Worm (Caenorhabditis elegans): ENCODE measurements around the gene C05D12.2.

C05D12.2 gene

ce11 chrII:11424579-11425316 is 6.6 kb downstream of the C05D12.2 start, which contains the start of gene C05D12.3:
C05D12.3 (plus strand) TSS chrII:11425266.
- no peak for TF ChIP-seq ceh-43 (GFP tag; optimal IDR thresholded peaks at IDR 0.05)
- TF ChIP-seq ceh-39 (tag; optimal IDR thresholded peaks at IDR 0.05): no peak
- no peak for TF ChIP-seq pha-4 (tag; optimal IDR thresholded peaks at IDR 0.05)
- TF ChIP-seq nhr-2 (tag; optimal IDR thresholded peaks at IDR 0.05): no peak
- TF ChIP-seq unc-62 (GFP tag; optimal IDR thresholded peaks at IDR 0.05): no peak

- TF ChIP-seq snpc-4 (tag; optimal IDR thresholded peaks at IDR 0.05): no peak
- TF ChIP-seq pha-4 (tag; optimal IDR thresholded peaks at IDR 0.05): no peak
- TF ChIP-seq lsy-2 (tag; optimal IDR thresholded peaks at IDR 0.05): no peak
- TF ChIP-seq nhr-12 (tag; optimal IDR thresholded peaks at IDR 0.05): no peak
- no peak for TF ChIP-seq hlh-1 (tag; optimal IDR thresholded peaks at IDR 0.05)
- no peak for TF ChIP-seq ces-1 (GFP tag; optimal IDR thresholded peaks at IDR 0.05)
- no peak for TF ChIP-seq sptf-1 (tag; optimal IDR thresholded peaks at IDR 0.05)
- TF ChIP-seq bed-3 (GFP tag; optimal IDR thresholded peaks at IDR 0.05): no peak
- TF ChIP-seq elt-3 (tag; optimal IDR thresholded peaks at IDR 0.05): no peak
- no peak for TF ChIP-seq cnd-1 (tag; optimal IDR thresholded peaks at IDR 0.05)
- no peak for TF ChIP-seq zip-8 (tag; optimal IDR thresholded peaks at IDR 0.05)
- TF ChIP-seq mep-1 (tag; optimal IDR thresholded peaks at IDR 0.05): no peak
- no peak for TF ChIP-seq ceh-43 (GFP tag; optimal IDR thresholded peaks at IDR 0.05)
These were observed 9.2 kb downstream of the C05D12.2 start for ce11 chrII:11427322-11427721.

- no peak for TF ChIP-seq sem-2 (GFP tag; optimal IDR thresholded peaks at IDR 0.05)
- no peak for TF ChIP-seq mls-2 (tag; optimal IDR thresholded peaks at IDR 0.05)
- TF ChIP-seq ceh-39 (tag; optimal IDR thresholded peaks at IDR 0.05): no peak
- no peak for TF ChIP-seq nhr-28 (tag; optimal IDR thresholded peaks at IDR 0.05)
- TF ChIP-seq mab-5 (tag; optimal IDR thresholded peaks at IDR 0.05): no peak
- no peak for TF ChIP-seq nhr-2 (tag; optimal IDR thresholded peaks at IDR 0.05)
- no peak for TF ChIP-seq pha-4 (tag; optimal IDR thresholded peaks at IDR 0.05)
These were observed 10.5 kb downstream of the C05D12.2 start for ce11 chrII:11428599-11428998.

ce11 chrII:11431584-11431983 is 13.5 kb downstream of the C05D12.2 start, which contains the start of gene C05D12.4:
C05D12.4 (plus strand) TSS chrII:11431884.
- no peak for TF ChIP-seq pha-4 (tag; optimal IDR thresholded peaks at IDR 0.05)
- no peak for TF ChIP-seq cnd-1 (tag; optimal IDR thresholded peaks at IDR 0.05)

- no peak for TF ChIP-seq nhr-237 (tag; optimal IDR thresholded peaks at IDR 0.05)
- no peak for TF ChIP-seq flh-1 (GFP tag; optimal IDR thresholded peaks at IDR 0.05)
- no peak for TF ChIP-seq elt-1 (tag; optimal IDR thresholded peaks at IDR 0.05; ENCODE audit: borderline replicate concordance, insufficient read depth)
- TF ChIP-seq hlh-1 (tag; optimal IDR thresholded peaks at IDR 0.05): no peak
- TF ChIP-seq ham-2 (GFP tag; optimal IDR thresholded peaks at IDR 0.05): no peak
- no peak for TF ChIP-seq nhr-2 (tag; optimal IDR thresholded peaks at IDR 0.05)
- TF ChIP-seq blmp-1 (tag; optimal IDR thresholded peaks at IDR 0.05): no peak
- no peak for TF ChIP-seq lsy-2 (tag; optimal IDR thresholded peaks at IDR 0.05)
- no peak for TF ChIP-seq sem-2 (GFP tag; optimal IDR thresholded peaks at IDR 0.05)
- no peak for TF ChIP-seq zip-8 (tag; optimal IDR thresholded peaks at IDR 0.05)
- TF ChIP-seq bed-3 (GFP tag; optimal IDR thresholded peaks at IDR 0.05): no peak
- no peak for TF ChIP-seq nhr-76 (tag; optimal IDR thresholded peaks at IDR 0.05)
These were observed 15.8 kb downstream of the C05D12.2 start, which contains the start of gene C05D12.5 for ce11 chrII:11433942-11434341. C05D12.5 (plus strand) TSS chrII:11434242.

- no peak for TF ChIP-seq sptf-1 (tag; optimal IDR thresholded peaks at IDR 0.05)
- TF ChIP-seq tbx-8 (GFP tag; optimal IDR thresholded peaks at IDR 0.05): no peak
- no peak for TF ChIP-seq pha-4 (tag; optimal IDR thresholded peaks at IDR 0.05)
- no peak for TF ChIP-seq ceh-39 (tag; optimal IDR thresholded peaks at IDR 0.05)
- TF ChIP-seq nhr-76 (tag; optimal IDR thresholded peaks at IDR 0.05): no peak
- TF ChIP-seq cnd-1 (tag; optimal IDR thresholded peaks at IDR 0.05): no peak
- TF ChIP-seq ztf-11 (tag; optimal IDR thresholded peaks at IDR 0.05): no peak
- no peak for TF ChIP-seq mep-1 (tag; optimal IDR thresholded peaks at IDR 0.05)
- no peak for TF ChIP-seq nhr-2 (tag; optimal IDR thresholded peaks at IDR 0.05)
- TF ChIP-seq ces-1 (GFP tag; optimal IDR thresholded peaks at IDR 0.05): no peak
- no peak for TF ChIP-seq bed-3 (GFP tag; optimal IDR thresholded peaks at IDR 0.05)
- no peak for TF ChIP-seq elt-1 (tag; optimal IDR thresholded peaks at IDR 0.05; ENCODE audit: borderline replicate concordance, insufficient read depth)
- no peak for TF ChIP-seq lsy-2 (tag; optimal IDR thresholded peaks at IDR 0.05)
- TF ChIP-seq drap-1 (GFP tag; optimal IDR thresholded peaks at IDR 0.05): no peak
- TF ChIP-seq nhr-12 (tag; optimal IDR thresholded peaks at IDR 0.05): no peak
- TF ChIP-seq mab-5 (tag; optimal IDR thresholded peaks at IDR 0.05): no peak
- no peak for TF ChIP-seq sem-2 (GFP tag; optimal IDR thresholded peaks at IDR 0.05)
- TF ChIP-seq lin-13 (tag; optimal IDR thresholded peaks at IDR 0.05): no peak
- no peak for TF ChIP-seq nhr-237 (tag; optimal IDR thresholded peaks at IDR 0.05)
These were observed 20.3 kb downstream of the C05D12.2 start, which contains the start of gene vha-6 for ce11 chrII:11438417-11438816. vha-6 (minus strand) TSS chrII:11438452.

All from whole organism, mixed stage, embryonic.